Worm (Caenorhabditis elegans) whole organism, young adult: ENCODE results near the gene W04G3.12.

Source experiments
- B0035.1 ChIP-seq: sonication (generic microtip); optimal IDR thresholded peaks from 2 replicates; lab custom pipeline; 2016; ENCODE audit warnings: missing genetic modification characterization, mild to moderate bottlenecking, missing compliant biosample characterization, missing genotype, missing genetic modification reagents
- B0336.3 ChIP-seq: fragments of 200-800 bp; sonication (Bioruptor generic); IDR thresholded peaks from 2 replicates; pipeline ENCODE4 v1.3.6; 2022; ENCODE audit warnings: missing genetic modification characterization, missing compliant biosample characterization
- F23B12.7 ChIP-seq: sonication (generic microtip); optimal IDR thresholded peaks from 2 replicates; lab custom pipeline; 2017; ENCODE audit warnings: missing genetic modification characterization, mild to moderate bottlenecking, missing compliant biosample characterization, antibody characterized with exemption, moderate library complexity; ENCODE audit not compliant: insufficient read depth
- F37B4.10 ChIP-seq: fragments of 200-800 bp; sonication (Bioruptor generic); IDR thresholded peaks from 2 replicates; pipeline ENCODE4 v1.3.6; 2022; ENCODE audit warnings: missing genetic modification characterization, missing compliant biosample characterization
- F49E8.2 ChIP-seq: sonication (generic microtip); optimal IDR thresholded peaks from 3 replicates; lab custom pipeline; 2017; ENCODE audit warnings: missing genetic modification characterization, mild to moderate bottlenecking, missing compliant biosample characterization, antibody characterized with exemption, moderate library complexity; ENCODE audit not compliant: insufficient read depth
- F55B11.4 ChIP-seq: sonication (generic microtip); optimal IDR thresholded peaks from 2 replicates; lab custom pipeline; 2016; ENCODE audit warnings: missing compliant biosample characterization, missing genetic modification characterization, borderline replicate concordance; ENCODE audit not compliant: insufficient read depth
- T07F8.4 ChIP-seq: sonication (generic microtip); optimal IDR thresholded peaks from 2 replicates; lab custom pipeline; 2016; ENCODE audit warnings: mild to moderate bottlenecking, missing genetic modification characterization, moderate library complexity, missing compliant biosample characterization
- Y67H2A.10 ChIP-seq: fragments of 200-800 bp; sonication (Bioruptor generic); conservative IDR thresholded peaks from 2 replicates; pipeline ENCODE4 v1.3.6; 2022; ENCODE audit warnings: missing genetic modification reagents, missing genetic modification characterization, missing compliant biosample characterization
- ZK185.1 ChIP-seq: sonication (generic microtip); optimal IDR thresholded peaks from 2 replicates; lab custom pipeline; 2016; ENCODE audit warnings: mild to moderate bottlenecking, missing genetic modification characterization, missing compliant biosample characterization; ENCODE audit not compliant: poor library complexity, severe bottlenecking
- akir-1 ChIP-seq: fragments of 200-800 bp; sonication (Bioruptor generic); optimal IDR thresholded peaks from 2 replicates; lab custom pipeline; 2018; ENCODE audit warnings: mild to moderate bottlenecking, missing genetic modification characterization, moderate library complexity, missing compliant biosample characterization
- attf-3 ChIP-seq: fragments of 200-800 bp; sonication (Bioruptor generic); conservative IDR thresholded peaks from 2 replicates; pipeline ENCODE4 v1.3.6; 2022; ENCODE audit warnings: missing genetic modification reagents, missing genetic modification characterization, missing compliant biosample characterization
- attf-5 ChIP-seq: fragments of 200-800 bp; sonication (Bioruptor generic); optimal IDR thresholded peaks from 2 replicates; lab custom pipeline; 2018; ENCODE audit warnings: mild to moderate bottlenecking, missing genetic modification characterization, missing compliant biosample characterization
- attf-6 ChIP-seq: fragments of 200-800 bp; sonication (Bioruptor generic); IDR thresholded peaks from 2 replicates; pipeline ENCODE4 v1.3.6; 2022; ENCODE audit warnings: missing genetic modification reagents, missing genetic modification characterization, missing compliant biosample characterization
- ccch-3 ChIP-seq: fragments of 200-800 bp; sonication (Bioruptor generic); optimal IDR thresholded peaks from 2 replicates; lab custom pipeline; 2018; ENCODE audit warnings: mild to moderate bottlenecking, missing genetic modification characterization, missing compliant biosample characterization
- ceh-27 ChIP-seq: fragments of 200-800 bp; sonication (Bioruptor generic); optimal IDR thresholded peaks from 2 replicates; lab custom pipeline; 2018; ENCODE audit warnings: mild to moderate bottlenecking, missing genetic modification characterization, moderate library complexity, missing compliant biosample characterization
- ceh-79 ChIP-seq: sonication (generic microtip); optimal IDR thresholded peaks from 2 replicates; lab custom pipeline; 2017; ENCODE audit warnings: mild to moderate bottlenecking, missing genetic modification characterization, missing compliant biosample characterization
- chd-7 ChIP-seq: sonication (generic microtip); optimal IDR thresholded peaks from 2 replicates; lab custom pipeline; 2016; ENCODE audit warnings: mild to moderate bottlenecking, missing genetic modification characterization, moderate library complexity, missing compliant biosample characterization
- dpl-1 ChIP-seq: fragments of 150-350 bp; optimal IDR thresholded peaks from 2 replicates; lab custom pipeline; 2014; ENCODE audit warnings: missing biosample characterization, missing genetic modification reagents, missing genetic modification characterization
- egrh-3 ChIP-seq: fragments of 200-800 bp; sonication (Bioruptor generic); IDR thresholded peaks from 2 replicates; pipeline ENCODE4 v1.3.6; 2022; ENCODE audit warnings: missing genetic modification reagents, missing genetic modification characterization, missing compliant biosample characterization
- fkh-3 ChIP-seq: sonication (generic microtip); optimal IDR thresholded peaks from 2 replicates; lab custom pipeline; 2016; ENCODE audit warnings: mild to moderate bottlenecking, missing genetic modification characterization, missing compliant biosample characterization
- gei-17 ChIP-seq: fragments of 200-800 bp; sonication (Bioruptor generic); optimal IDR thresholded peaks from 2 replicates; lab custom pipeline; 2018; ENCODE audit warnings: mild to moderate bottlenecking, missing genetic modification characterization, missing compliant biosample characterization
- hlh-26 ChIP-seq: fragments of 200-800 bp; sonication (Bioruptor generic); conservative IDR thresholded peaks from 2 replicates; pipeline ENCODE4 v1.3.6; 2022; ENCODE audit warnings: missing genetic modification reagents, missing genetic modification characterization, missing compliant biosample characterization
- hrde-1 ChIP-seq: sonication (generic microtip); optimal IDR thresholded peaks from 2 replicates; lab custom pipeline; 2016; ENCODE audit warnings: missing genetic modification characterization, mild to moderate bottlenecking, missing compliant biosample characterization, moderate library complexity, missing genotype, missing genetic modification reagents, borderline replicate concordance
- lag-1 ChIP-seq: fragments of 200-800 bp; sonication (Bioruptor generic); IDR thresholded peaks from 2 replicates; pipeline ENCODE4 v1.3.6; 2022; ENCODE audit warnings: missing genetic modification reagents, missing genetic modification characterization, missing compliant biosample characterization
- mcd-1 ChIP-seq: fragments of 200-800 bp; sonication (Bioruptor generic); IDR thresholded peaks from 2 replicates; pipeline ENCODE4 v1.3.6; 2022; ENCODE audit warnings: missing genetic modification reagents, missing genetic modification characterization, missing compliant biosample characterization
- mel-28 ChIP-seq: sonication (generic microtip); optimal IDR thresholded peaks from 2 replicates; lab custom pipeline; 2016; ENCODE audit warnings: borderline replicate concordance, mild to moderate bottlenecking, missing genetic modification characterization, missing compliant biosample characterization
- nfya-1 ChIP-seq: sonication (generic microtip); optimal IDR thresholded peaks from 2 replicates; lab custom pipeline; 2017; ENCODE audit warnings: antibody characterized with exemption, missing compliant biosample characterization, missing genetic modification characterization, borderline replicate concordance; ENCODE audit not compliant: insufficient read depth
- nhr-90 ChIP-seq: sonication (generic microtip); optimal IDR thresholded peaks from 2 replicates; lab custom pipeline; 2016; ENCODE audit warnings: missing genotype, mild to moderate bottlenecking, missing genetic modification characterization, missing compliant biosample characterization
- rec-8 ChIP-seq, 2 experiments: sonication (generic microtip); optimal IDR thresholded peaks; 2 replicates each; lab custom pipeline; 2016; ENCODE audit warnings: mild to moderate bottlenecking in 2 of 2, missing genetic modification characterization in 2 of 2, missing genetic modification reagents in 2 of 2, missing genotype in 2 of 2, missing biosample characterization in 1 of 2, missing compliant biosample characterization in 1 of 2, moderate library complexity in 1 of 2
- sdz-38 ChIP-seq: sonication (generic microtip); optimal IDR thresholded peaks from 2 replicates; lab custom pipeline; 2016; ENCODE audit warnings: missing genotype, missing genetic modification characterization, missing compliant biosample characterization
- snpc-1.1 ChIP-seq: sonication (generic microtip); optimal IDR thresholded peaks from 2 replicates; lab custom pipeline; 2017; ENCODE audit warnings: missing genetic modification characterization, mild to moderate bottlenecking, missing compliant biosample characterization, antibody characterized with exemption, moderate library complexity, missing genotype, missing genetic modification reagents; ENCODE audit not compliant: insufficient read depth
- snpc-4 ChIP-seq, 5 experiments: fragments of 150-350 bp in 1 of 5; sonication (generic microtip) in 4 of 5; optimal IDR thresholded peaks; 2 replicates each; lab custom pipeline; 2014 to 2018; ENCODE audit warnings: missing genetic modification characterization in 5 of 5, missing biosample characterization in 3 of 5, antibody characterized with exemption in 2 of 5, mild to moderate bottlenecking in 2 of 5, missing compliant biosample characterization in 2 of 5, missing genotype in 2 of 5, moderate library complexity in 2 of 5, missing genetic modification reagents in 1 of 5
- tbp1 ChIP-seq: fragments of 200-800 bp; sonication (Bioruptor generic); optimal IDR thresholded peaks from 2 replicates; lab custom pipeline; 2018; ENCODE audit warnings: mild to moderate bottlenecking, missing genetic modification characterization, missing compliant biosample characterization
- xnd-1 ChIP-seq: sonication (generic microtip); optimal IDR thresholded peaks from 2 replicates; lab custom pipeline; 2016; ENCODE audit warnings: missing genotype, missing genetic modification reagents, missing genetic modification characterization, missing compliant biosample characterization
- zfh-2 ChIP-seq: fragments of 200-800 bp; sonication (Bioruptor generic); conservative IDR thresholded peaks from 2 replicates; pipeline ENCODE4 v1.3.6; 2022; ENCODE audit warnings: missing genetic modification reagents, missing genetic modification characterization, missing compliant biosample characterization
- ztf-22 ChIP-seq: fragments of 200-800 bp; sonication (Bioruptor generic); optimal IDR thresholded peaks from 2 replicates; lab custom pipeline; 2018; ENCODE audit warnings: mild to moderate bottlenecking, missing genetic modification characterization, moderate library complexity, missing compliant biosample characterization
- ztf-6 ChIP-seq: fragments of 200-800 bp; sonication (Bioruptor generic); IDR thresholded peaks from 2 replicates; pipeline ENCODE4 v1.3.6; 2022; ENCODE audit warnings: missing genetic modification reagents, missing genetic modification characterization, missing compliant biosample characterization

The W04G3.12 gene

ce11 chrX:11123998-11124397 lies 47.4 kb upstream of the W04G3.12 start:
- no peak for TF ChIP-seq mcd-1 (GFP tag; lab: Robert Waterston, UW)
- no peak for TF ChIP-seq xnd-1 (tag; lab: Kevin White, UChicago)
- no peak for TF ChIP-seq Y67H2A.10 (GFP tag; lab: Robert Waterston, UW)
- TF ChIP-seq ztf-22 (GFP tag; lab: Kevin White, UChicago), result no peak
- TF ChIP-seq, all 124 proteins: peak for 0

- TF ChIP-seq akir-1 (GFP tag; lab: Kevin White, UChicago) (no peak), B0336.3 (GFP tag; lab: Robert Waterston, UW) (no peak), nhr-90 (no peak), chd-7 (no peak), hlh-26 (GFP tag; lab: Robert Waterston, UW) (no peak), rec-8 (tag; optimal IDR thresholded peaks at IDR 0.05; lab: Kevin White, UChicago) (no peak), hrde-1 (no peak), attf-5 (GFP tag; lab: Kevin White, UChicago) (no peak), ceh-27 (no peak), gei-17 (GFP tag; lab: Kevin White, UChicago) (no peak), F55B11.4 (tag; lab: Kevin White, UChicago) (no peak), B0035.1 (tag; lab: Kevin White, UChicago) (no peak), dpl-1 (no peak), F49E8.2 (tag; lab: Kevin White, UChicago) (no peak), snpc-1.1 (tag; lab: Kevin White, UChicago) (no peak), attf-6 (no peak), ZK185.1 (no peak), sdz-38 (tag; lab: Kevin White, UChicago) (no peak), ztf-6 (GFP tag; lab: Robert Waterston, UW) (no peak)
Measured at ce11 chrX:11122412-11122811, 45.8 kb upstream of the W04G3.12 start.

DNA sequence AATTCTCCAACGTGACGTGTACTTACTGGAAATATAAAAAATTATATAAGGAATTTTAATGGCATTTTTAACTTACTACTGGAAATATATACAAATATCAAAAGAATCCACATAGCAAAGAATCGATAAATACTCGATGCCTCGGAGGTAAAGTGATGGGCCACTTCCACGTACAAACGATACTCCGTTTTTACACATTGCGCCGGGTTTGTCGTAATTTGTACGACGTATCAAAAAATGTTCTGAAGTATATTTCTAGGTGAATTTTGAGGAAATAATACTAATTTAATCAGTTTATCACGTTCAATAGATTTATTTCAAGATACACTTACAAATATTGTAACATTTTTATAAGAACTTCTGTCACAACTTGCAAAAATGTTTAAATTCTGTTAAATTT lies 44.2 kb upstream of the W04G3.12 start, which contains the start of gene R08B4.3:
TSS of gene R08B4.3 (minus strand) at position 198 of the 400 bp plus-strand sequence.
- peak; percentile 70 for TF ChIP-seq attf-3 (GFP tag; lab: Robert Waterston, UW)
- TF ChIP-seq ceh-79 (tag; lab: Kevin White, UChicago), result no peak

ce11 chrX:11116723-11117122 lies 40.1 kb upstream of the W04G3.12 start, which contains the start of gene nlp-66:
nlp-66 (minus strand) TSS chrX:11116823.
- TF ChIP-seq ceh-27 (no peak), mel-28 (no peak)

- TF ChIP-seq ccch-3 (GFP tag; lab: Kevin White, UChicago) (no peak), lag-1 (no peak), T07F8.4 (tag; lab: Kevin White, UChicago) (no peak), rec-8 (tag; optimal IDR thresholded peaks at IDR 0.05; lab: Kevin White, UChicago) (no peak), egrh-3 (GFP tag; lab: Robert Waterston, UW) (peak; percentile 95), F37B4.10 (GFP tag; lab: Robert Waterston, UW) (no peak), snpc-4 (GFP tag; optimal IDR thresholded peaks at IDR 0.05; lab: Kevin White, UChicago) (no peak), snpc-4 (tag; optimal IDR thresholded peaks at IDR 0.05; lab: Kevin White, UChicago) (no peak), tbp1 (GFP tag; lab: Kevin White, UChicago) (no peak), zfh-2 (peak; percentile 90), nfya-1 (no peak), F23B12.7 (tag; lab: Kevin White, UChicago) (no peak), fkh-3 (tag; lab: Kevin White, UChicago) (peak; percentile 20)
- TF ChIP-seq, all 124 proteins: peak for 3
Measured at ce11 chrX:11114420-11114819, 37.8 kb upstream of the W04G3.12 start.
